Worm (Caenorhabditis elegans) whole organism, L3 larva: Measurements from ENCODE around the gene ltah-1.1.
"Not testable (repeated sequence)": the region's sequence is repeated elsewhere in the genome, so short reads cannot be mapped to it uniquely, and the experiment has no call there.

Experiments used
- R02D3.7 ChIP-seq: fragments of 150-350 bp; optimal IDR thresholded peaks from 2 replicates; lab custom pipeline; 2014; ENCODE audit warnings: missing biosample characterization, missing genetic modification characterization
- aly-2 ChIP-seq: fragments of 150-350 bp; optimal IDR thresholded peaks from 2 replicates; lab custom pipeline; 2014; ENCODE audit warnings: missing biosample characterization, missing genetic modification characterization
- ama-1 ChIP-seq: fragments of 150-350 bp; optimal IDR thresholded peaks from 2 replicates; lab custom pipeline; 2018
- ceh-16 ChIP-seq: sonication (generic microtip); optimal IDR thresholded peaks from 2 replicates; lab custom pipeline; 2017; ENCODE audit warnings: missing biosample characterization, missing genetic modification characterization
- ceh-82 ChIP-seq: fragments of 150-350 bp; optimal IDR thresholded peaks from 2 replicates; lab custom pipeline; 2014; ENCODE audit warnings: missing biosample characterization, missing genetic modification characterization
- ceh-9 ChIP-seq: sonication (generic microtip); optimal IDR thresholded peaks from 2 replicates; lab custom pipeline; 2018; ENCODE audit warnings: missing biosample characterization, missing genetic modification characterization
- daf-12 ChIP-seq: fragments of 150-350 bp; optimal IDR thresholded peaks from 2 replicates; lab custom pipeline; 2014; ENCODE audit warnings: missing biosample characterization, missing genetic modification reagents, missing genetic modification characterization
- egl-5 ChIP-seq: fragments of 150-350 bp; optimal IDR thresholded peaks from 2 replicates; lab custom pipeline; 2017; ENCODE audit warnings: missing biosample characterization, missing genetic modification reagents, missing genetic modification characterization, inconsistent platforms
- elt-1 ChIP-seq: fragments of 150-350 bp; optimal IDR thresholded peaks from 2 replicates; lab custom pipeline; 2014; ENCODE audit warnings: missing biosample characterization, missing genetic modification characterization
- elt-2 ChIP-seq: sonication (generic microtip); optimal IDR thresholded peaks from 2 replicates; lab custom pipeline; 2016; ENCODE audit warnings: missing genetic modification reagents, mild to moderate bottlenecking, missing genetic modification characterization, missing compliant biosample characterization
- fkh-10 ChIP-seq: sonication (generic microtip); optimal IDR thresholded peaks from 2 replicates; lab custom pipeline; 2017; ENCODE audit warnings: missing biosample characterization, missing genetic modification reagents, missing genetic modification characterization
- hmg-11 ChIP-seq: sonication (generic microtip); optimal IDR thresholded peaks from 2 replicates; lab custom pipeline; 2016; ENCODE audit warnings: missing genetic modification characterization, missing compliant biosample characterization
- lin-15B ChIP-seq: fragments of 150-350 bp; optimal IDR thresholded peaks from 2 replicates; lab custom pipeline; 2014; ENCODE audit warnings: missing biosample characterization, missing genetic modification characterization
- lin-39 ChIP-seq: fragments of 150-350 bp; optimal IDR thresholded peaks from 2 replicates; lab custom pipeline; 2018; ENCODE audit warnings: missing biosample characterization, missing genetic modification reagents, missing genetic modification characterization
- lsy-12 ChIP-seq: sonication (generic microtip); optimal IDR thresholded peaks from 2 replicates; lab custom pipeline; 2016; ENCODE audit warnings: mild to moderate bottlenecking, missing genetic modification characterization, missing compliant biosample characterization
- mdl-1 ChIP-seq: fragments of 150-350 bp; optimal IDR thresholded peaks from 2 replicates; lab custom pipeline; 2014; ENCODE audit warnings: missing biosample characterization, missing genetic modification characterization
- mml-1 ChIP-seq: fragments of 150-350 bp; sonication (generic microtip); optimal IDR thresholded peaks from 3 replicates; lab custom pipeline; 2014; ENCODE audit warnings: missing biosample characterization, missing genetic modification characterization
- nfya-1 ChIP-seq: sonication (generic microtip); optimal IDR thresholded peaks from 2 replicates; lab custom pipeline; 2017; ENCODE audit warnings: missing genetic modification characterization, mild to moderate bottlenecking, missing compliant biosample characterization, antibody characterized with exemption, moderate library complexity; ENCODE audit not compliant: insufficient read depth
- nhr-11 ChIP-seq: fragments of 150-350 bp; optimal IDR thresholded peaks from 2 replicates; lab custom pipeline; 2014; ENCODE audit warnings: missing biosample characterization, missing genetic modification characterization
- nhr-12 ChIP-seq: fragments of 150-350 bp; optimal IDR thresholded peaks from 2 replicates; lab custom pipeline; 2014; ENCODE audit warnings: missing biosample characterization, missing genetic modification characterization
- nhr-23 ChIP-seq: fragments of 150-350 bp; optimal IDR thresholded peaks from 2 replicates; lab custom pipeline; 2014; ENCODE audit warnings: missing biosample characterization, missing genetic modification reagents, missing genetic modification characterization
- nhr-237 ChIP-seq: fragments of 150-350 bp; optimal IDR thresholded peaks from 2 replicates; lab custom pipeline; 2014; ENCODE audit warnings: missing biosample characterization, missing genetic modification characterization
- nhr-25 ChIP-seq: sonication (generic microtip); optimal IDR thresholded peaks from 2 replicates; lab custom pipeline; 2017; ENCODE audit warnings: missing biosample characterization, missing genetic modification characterization
- nhr-43 ChIP-seq: sonication (generic microtip); optimal IDR thresholded peaks from 2 replicates; lab custom pipeline; 2016; ENCODE audit warnings: mild to moderate bottlenecking, missing genetic modification characterization, missing compliant biosample characterization; ENCODE audit not compliant: poor library complexity, severe bottlenecking
- nhr-67 ChIP-seq: fragments of 150-350 bp; optimal IDR thresholded peaks from 2 replicates; lab custom pipeline; 2014; ENCODE audit warnings: missing biosample characterization, missing genetic modification characterization
- nhr-77 ChIP-seq: fragments of 150-350 bp; optimal IDR thresholded peaks from 2 replicates; lab custom pipeline; 2014; ENCODE audit warnings: missing biosample characterization, missing genetic modification characterization
- pha-4 ChIP-seq: fragments of 150-350 bp; optimal IDR thresholded peaks from 2 replicates; lab custom pipeline; 2014; ENCODE audit warnings: missing biosample characterization, missing genetic modification reagents, missing genetic modification characterization
- pqm-1 ChIP-seq: fragments of 150-350 bp; optimal IDR thresholded peaks from 2 replicates; lab custom pipeline; 2017; ENCODE audit warnings: missing biosample characterization, missing genetic modification characterization, inconsistent platforms
- sea-2 ChIP-seq: fragments of 150-350 bp; sonication (generic microtip); optimal IDR thresholded peaks from 4 replicates; lab custom pipeline; 2014; ENCODE audit warnings: missing biosample characterization, missing genetic modification reagents, missing genetic modification characterization
- skn-1 ChIP-seq: fragments of 150-350 bp; optimal IDR thresholded peaks from 2 replicates; lab custom pipeline; 2014; ENCODE audit warnings: missing biosample characterization, missing genetic modification characterization
- tbx-2 ChIP-seq: sonication (generic microtip); optimal IDR thresholded peaks from 2 replicates; lab custom pipeline; 2016; ENCODE audit warnings: mild to moderate bottlenecking, missing genetic modification characterization, missing compliant biosample characterization
- unc-39 ChIP-seq: sonication (generic microtip); optimal IDR thresholded peaks from 4 replicates; lab custom pipeline; 2017; ENCODE audit warnings: missing biosample characterization, missing genetic modification characterization
- zag-1 ChIP-seq: fragments of 150-350 bp; optimal IDR thresholded peaks from 2 replicates; lab custom pipeline; 2014; ENCODE audit warnings: missing biosample characterization, missing genetic modification characterization
- ztf-11 ChIP-seq: fragments of 150-350 bp; optimal IDR thresholded peaks from 2 replicates; lab custom pipeline; 2014; ENCODE audit warnings: missing biosample characterization, missing genetic modification characterization
- ztf-4 ChIP-seq: fragments of 150-350 bp; optimal IDR thresholded peaks from 2 replicates; lab custom pipeline; 2014; ENCODE audit warnings: missing biosample characterization, missing genetic modification characterization

ltah-1.1 gene

DNA sequence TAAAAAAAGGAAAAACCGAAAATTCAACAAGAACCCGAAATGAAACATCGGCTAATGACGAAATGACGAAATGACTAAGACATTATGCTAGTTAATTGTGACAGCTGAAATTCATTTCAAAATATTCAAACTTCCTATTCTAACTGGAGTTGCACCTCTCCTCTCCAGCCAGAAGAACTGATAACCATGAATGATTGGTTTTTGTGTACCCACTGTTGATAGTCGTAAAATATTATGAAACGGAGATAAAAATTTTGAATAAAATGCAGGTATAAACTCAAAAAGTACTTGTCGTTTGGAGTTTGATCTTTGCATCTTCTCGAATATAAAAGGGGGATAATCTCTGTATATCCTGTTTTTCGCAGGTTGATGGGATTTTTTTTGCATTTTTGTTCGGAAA, 23.5 kb downstream of the ltah-1.1 start:
- peak; percentile 76 for TF ChIP-seq elt-2
- TF ChIP-seq elt-1 (tag; lab: Kevin White, UChicago) = no peak
- TF ChIP-seq pqm-1 (tag; lab: Kevin White, UChicago) = peak; percentile 55
- no peak for TF ChIP-seq nhr-43 (tag; lab: Kevin White, UChicago)
- TF ChIP-seq ama-1 (lab: Kevin White, UChicago) = no peak
- TF ChIP-seq egl-5 = no peak
- peak; percentile 16 for TF ChIP-seq pha-4 (tag; lab: Kevin White, UChicago)
- no peak for TF ChIP-seq ceh-82 (tag; lab: Kevin White, UChicago)
- TF ChIP-seq nhr-25 (tag; lab: Kevin White, UChicago) = no peak

- TF ChIP-seq elt-2 (peak; percentile 17), nhr-23 (tag; lab: Kevin White, UChicago) (no peak)
These were observed 25.3 kb downstream of the ltah-1.1 start for ce11 chrIV:12304750-12305149.

DNA sequence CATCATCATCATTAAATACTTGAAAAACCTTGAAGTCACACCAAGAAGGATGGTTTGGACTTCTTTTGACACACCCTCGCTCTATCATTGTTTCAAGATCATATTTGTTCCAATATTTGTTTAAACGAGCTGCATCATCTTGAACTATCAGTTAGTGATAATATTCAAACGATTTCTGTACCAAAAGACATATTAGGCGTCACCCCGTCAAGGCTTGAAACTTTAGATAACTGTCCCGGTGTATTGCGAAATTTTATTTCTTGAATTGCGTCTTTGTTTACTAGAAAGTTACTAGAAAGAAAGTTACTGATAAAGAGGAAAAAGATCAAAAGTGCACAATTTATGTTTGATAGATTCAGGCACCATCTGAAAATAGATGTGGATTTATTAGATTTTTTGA, 26.5 kb downstream of the ltah-1.1 start:
- TF ChIP-seq pqm-1 (tag; lab: Kevin White, UChicago) = peak; percentile 78
- TF ChIP-seq zag-1 (tag; lab: Kevin White, UChicago) = no peak
- peak; percentile 1 for TF ChIP-seq skn-1 (tag; lab: Kevin White, UChicago)
- peak; percentile 73 for TF ChIP-seq pha-4 (tag; lab: Kevin White, UChicago)
- TF ChIP-seq elt-2 = peak; percentile 87
- no peak for TF ChIP-seq ceh-9

DNA sequence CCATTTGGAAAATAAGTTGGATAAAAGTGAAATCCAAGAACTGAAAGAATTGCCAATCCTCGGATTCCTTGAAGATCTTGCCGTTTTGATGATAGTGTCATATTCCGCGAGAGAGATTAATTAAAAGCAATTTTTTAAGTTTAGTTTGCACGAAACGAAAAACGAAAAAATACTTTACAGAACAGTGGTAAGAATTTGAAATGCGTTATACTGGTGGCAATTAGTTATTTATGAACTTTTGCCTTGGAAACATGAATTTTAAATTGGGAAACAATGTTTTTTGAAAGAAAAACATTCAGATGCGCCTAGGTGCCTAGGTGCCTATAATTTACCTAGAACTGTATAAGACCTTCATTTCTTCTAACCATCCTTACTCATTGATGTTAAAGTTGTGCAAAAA, 28.3 kb downstream of the ltah-1.1 start, which contains the start of gene oac-57:
TSS of gene oac-57 (minus strand) at position 101 of the 400 bp plus-strand sequence.
- TF ChIP-seq nhr-67 (tag; lab: Kevin White, UChicago) = no peak
- TF ChIP-seq mml-1 (tag; lab: Kevin White, UChicago) = no peak
- TF ChIP-seq pha-4 (tag; lab: Kevin White, UChicago) = no peak

DNA sequence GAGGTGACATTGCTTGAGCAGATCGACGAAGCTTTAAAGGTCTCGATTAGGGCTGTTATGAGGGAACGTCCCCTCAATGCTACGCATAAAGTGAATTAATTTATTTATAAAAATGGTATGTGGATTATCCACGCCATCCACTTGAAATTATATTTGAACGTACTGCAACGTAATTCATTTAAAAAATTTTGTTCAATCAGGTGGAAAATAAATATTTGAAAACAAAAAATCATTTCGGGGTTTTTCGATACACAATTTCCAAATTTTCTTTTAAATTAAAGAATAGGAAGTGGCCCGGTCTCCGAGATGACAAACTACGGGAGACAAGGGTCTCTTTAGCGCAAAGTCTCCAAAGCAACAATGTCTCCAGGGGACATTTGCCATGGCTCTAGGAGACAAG, 32.2 kb downstream of the ltah-1.1 start, which contains the start of gene oac-58:
TSS of gene oac-58 (minus strand) at position 101 of the 400 bp plus-strand sequence.
- no peak for TF ChIP-seq ama-1 (lab: Kevin White, UChicago)
- no peak for TF ChIP-seq aly-2 (tag; lab: Kevin White, UChicago)
- TF ChIP-seq nhr-43 (tag; lab: Kevin White, UChicago) = no peak
- no peak for TF ChIP-seq sea-2 (GFP tag; lab: Kevin White, UChicago)
- TF ChIP-seq unc-39 = no peak
- TF ChIP-seq skn-1 (tag; lab: Kevin White, UChicago) = no peak
- no peak for TF ChIP-seq lin-15B
- TF ChIP-seq fkh-10 (GFP tag; lab: Kevin White, UChicago) = no peak

- not testable (repeated sequence) for TF ChIP-seq fkh-10 (GFP tag; lab: Kevin White, UChicago); unc-39; nhr-67 (tag; lab: Kevin White, UChicago)
These were observed 47.5 kb downstream of the ltah-1.1 start, which contains the start of gene F19B6.3 for ce11 chrIV:12326932-12327331. TSS of gene F19B6.3 (plus strand) at chrIV:12327232.

DNA sequence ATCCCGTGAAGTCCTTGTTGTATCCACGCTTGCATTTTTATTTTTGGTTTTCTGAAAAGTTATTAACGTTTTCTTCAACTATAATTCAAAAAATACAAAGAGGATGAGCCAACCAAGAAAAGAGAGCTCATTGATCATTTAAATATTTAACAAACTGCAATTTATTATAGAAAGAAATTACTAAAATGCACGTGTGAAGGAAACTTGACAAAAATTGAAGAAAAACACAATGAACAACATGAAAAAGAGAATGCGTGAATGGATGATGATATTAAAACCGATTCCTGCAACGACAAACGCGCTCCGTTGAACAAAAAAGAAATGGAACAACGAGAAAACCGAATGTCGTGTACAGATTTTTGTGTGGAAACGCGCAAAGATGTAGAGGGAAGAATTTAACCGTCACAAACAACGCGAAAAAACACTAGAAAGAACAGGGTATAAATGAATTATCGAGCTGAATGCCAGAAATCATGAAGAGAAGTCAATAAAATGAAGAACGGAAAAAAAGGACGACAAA, 51.5 kb downstream of the ltah-1.1 start, which contains the start of gene ufd-1:
TSS of gene ufd-1 (minus strand) at position 51 of the 520 bp plus-strand sequence.
- TF ChIP-seq unc-39 (no peak), egl-5 (no peak), nhr-25 (tag; lab: Kevin White, UChicago) (peak; percentile 25), nhr-23 (tag; lab: Kevin White, UChicago) (peak; percentile 51), R02D3.7 (no peak), nhr-77 (no peak), skn-1 (tag; lab: Kevin White, UChicago) (peak; percentile 58), tbx-2 (no peak), nhr-12 (tag; lab: Kevin White, UChicago) (no peak), nfya-1 (no peak), hmg-11 (no peak), mdl-1 (no peak), nhr-11 (tag; lab: Kevin White, UChicago) (no peak), aly-2 (tag; lab: Kevin White, UChicago) (no peak), ceh-9 (no peak), ztf-11 (tag; lab: Kevin White, UChicago) (no peak), lin-15B (peak; percentile 7), sea-2 (GFP tag; lab: Kevin White, UChicago) (no peak), lsy-12 (tag; lab: Kevin White, UChicago) (no peak), nhr-67 (tag; lab: Kevin White, UChicago) (no peak), ceh-16 (tag; lab: Kevin White, UChicago) (no peak), lin-39 (tag; lab: Kevin White, UChicago) (no peak), mml-1 (tag; lab: Kevin White, UChicago) (no peak), elt-2 (no peak), nhr-237 (tag; lab: Kevin White, UChicago) (no peak), pha-4 (tag; lab: Kevin White, UChicago) (no peak), daf-12 (no peak), ztf-4 (no peak), ceh-82 (tag; lab: Kevin White, UChicago) (no peak), fkh-10 (GFP tag; lab: Kevin White, UChicago) (no peak)
